Fruit fly (Drosophila melanogaster): ENCODE results near the gene RpL4.

RpL4 gene

DNA sequence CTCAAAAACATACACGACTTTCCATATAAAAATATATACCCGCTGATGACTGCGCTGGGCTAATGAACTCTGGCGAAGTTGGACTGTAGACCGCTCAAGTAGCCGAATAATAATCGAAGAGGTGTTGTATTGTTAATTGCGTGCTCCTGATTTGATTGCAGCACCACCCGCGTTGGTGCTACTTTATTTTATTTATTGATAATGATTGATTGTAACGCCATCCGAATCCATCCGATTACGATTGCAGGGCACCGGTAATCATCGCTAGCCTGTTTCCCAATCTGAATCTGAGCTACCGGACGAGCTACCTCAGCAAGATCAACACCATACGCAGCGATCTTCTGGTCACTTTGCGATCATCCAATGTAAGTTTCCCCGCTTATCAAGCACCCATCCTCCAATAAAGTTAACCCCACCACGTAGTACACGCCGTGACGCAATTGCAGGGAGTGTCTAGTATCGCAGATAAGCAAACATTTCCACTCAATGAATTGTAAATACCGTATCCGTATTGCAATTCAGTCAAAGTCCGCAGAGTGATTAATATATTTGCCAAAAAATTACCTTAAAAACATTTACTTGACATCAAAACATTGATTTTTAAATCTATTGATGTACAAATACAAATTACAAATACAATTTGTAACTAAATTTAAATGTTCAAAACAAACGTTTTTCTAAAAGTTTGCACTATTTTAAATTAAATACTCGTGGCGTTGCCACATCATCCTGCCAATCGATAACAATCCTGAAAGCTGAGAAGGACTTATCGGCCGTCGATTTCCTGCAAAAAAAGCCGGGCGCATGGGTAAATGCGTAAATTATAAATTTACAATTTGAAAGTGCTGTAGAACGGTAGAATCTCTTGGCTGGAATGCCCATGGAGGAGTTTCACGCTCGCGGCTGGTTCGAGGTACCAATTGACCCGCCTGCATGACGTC lies 6.6 kb downstream of the RpL4 start:
- peak; percentile 12 for TF ChIP-seq CG11617 (GFP tag; optimal IDR thresholded peaks at IDR 0.05)
- peak; percentile 97 for TF ChIP-seq cic (GFP tag; optimal IDR thresholded peaks at IDR 0.05)
- peak; percentile 44 for TF ChIP-seq tj (GFP tag; optimal IDR thresholded peaks at IDR 0.05)
- TF ChIP-seq bab1 (GFP tag; optimal IDR thresholded peaks at IDR 0.05): no peak
- peak; percentile 13 for TF ChIP-seq Hr96 (GFP tag; optimal IDR thresholded peaks at IDR 0.05)
- no peak for TF ChIP-seq cnc (optimal IDR thresholded peaks at IDR 0.05)
- peak; percentile 9 for TF ChIP-seq pad (GFP tag; optimal IDR thresholded peaks at IDR 0.05)
- peak; percentile 10 for TF ChIP-seq Mnt (GFP tag; optimal IDR thresholded peaks at IDR 0.05)

DNA sequence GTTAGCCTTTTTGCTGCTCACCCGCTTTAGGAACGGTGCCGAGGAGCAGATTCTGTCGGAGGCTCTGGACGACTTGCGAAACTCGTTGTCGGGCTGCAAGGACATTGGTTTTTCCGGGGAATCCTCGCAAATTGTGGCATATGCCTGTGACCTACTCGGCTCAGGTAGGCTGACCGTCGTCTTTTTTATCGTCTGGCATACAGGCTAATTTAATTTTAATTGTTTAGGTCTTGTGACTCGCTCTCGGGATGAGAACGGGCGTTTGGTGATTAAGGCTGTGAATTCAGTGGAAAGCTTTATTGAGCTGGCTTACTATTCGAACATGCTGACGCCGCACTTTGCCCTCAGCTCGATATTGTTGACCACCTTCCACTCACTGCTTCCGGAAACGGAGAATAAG lies 8.8 kb downstream of the RpL4 start:
- TF ChIP-seq cnc (optimal IDR thresholded peaks at IDR 0.05) (no peak), toe (GFP tag; optimal IDR thresholded peaks at IDR 0.05) (no peak), pad (GFP tag; optimal IDR thresholded peaks at IDR 0.05) (no peak), cic (GFP tag; optimal IDR thresholded peaks at IDR 0.05) (no peak), CG11617 (GFP tag; optimal IDR thresholded peaks at IDR 0.05) (no peak), Mnt (GFP tag; optimal IDR thresholded peaks at IDR 0.05) (no peak), Clk (GFP tag; optimal IDR thresholded peaks at IDR 0.05) (no peak), bab1 (GFP tag; optimal IDR thresholded peaks at IDR 0.05) (no peak)

DNA sequence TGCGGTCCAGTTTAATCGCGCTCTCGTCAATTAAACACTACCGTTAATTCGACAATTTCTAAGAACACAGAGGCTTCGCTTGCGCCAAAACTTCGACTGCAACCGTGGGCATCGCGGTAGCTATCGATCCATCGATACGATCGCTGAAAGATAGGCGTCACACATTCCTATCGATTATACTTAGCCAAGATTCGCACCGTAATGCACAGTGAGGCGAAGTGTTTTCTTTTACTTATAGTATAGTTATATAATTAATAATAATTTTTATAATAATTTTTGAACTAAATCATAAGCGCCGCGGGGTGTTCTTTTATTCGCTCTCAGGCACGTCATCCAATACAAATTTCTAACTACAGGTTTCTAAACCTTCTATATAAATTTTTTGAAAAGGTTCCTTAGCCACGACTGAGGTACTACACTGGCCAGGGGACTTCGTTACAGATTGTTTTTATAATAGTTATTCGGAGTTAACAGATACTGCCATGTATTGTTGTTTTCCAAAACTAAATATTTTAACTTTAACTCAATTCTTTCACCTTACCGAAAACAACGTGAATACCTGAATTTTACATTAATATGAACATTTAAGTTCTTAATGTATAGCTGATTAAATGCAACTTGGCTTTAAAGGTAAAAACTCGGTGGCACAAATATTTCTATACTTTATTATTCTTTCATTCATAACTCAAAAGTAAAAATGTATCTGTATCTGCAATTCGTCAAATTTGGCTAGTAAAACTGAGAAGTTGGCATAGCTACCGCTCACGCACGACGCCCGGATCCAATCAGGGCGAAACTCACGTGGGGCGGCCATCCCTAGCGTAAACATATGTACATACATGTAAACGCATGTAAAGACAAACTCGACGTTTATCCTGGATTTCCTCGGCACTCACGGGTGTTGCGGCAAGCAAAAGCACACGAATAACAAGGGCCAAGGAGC lies 15.4 kb downstream of the RpL4 start, which contains the start of the genes NSD and BOD1:
TSS of gene NSD (minus strand) at position 102 of the 943 bp plus-strand sequence.
TSS of gene BOD1 (plus strand) at position 494 of the 943 bp plus-strand sequence.
- no peak for TF ChIP-seq CG14711 (tag; optimal IDR thresholded peaks at IDR 0.05)
- no peak for TF ChIP-seq CG12768 (GFP tag; optimal IDR thresholded peaks at IDR 0.05)
- TF ChIP-seq ovo (GFP tag; optimal IDR thresholded peaks at IDR 0.05): peak; percentile 5
- no peak for TF ChIP-seq CG33017 (tag; optimal IDR thresholded peaks at IDR 0.05)
- peak; percentile 14 for TF ChIP-seq pad (GFP tag; optimal IDR thresholded peaks at IDR 0.05)
- TF ChIP-seq Hr96 (GFP tag; optimal IDR thresholded peaks at IDR 0.05): peak; percentile 17
- no peak for TF ChIP-seq CG7045 (GFP tag; optimal IDR thresholded peaks at IDR 0.05)
- no peak for TF ChIP-seq CG1620 (GFP tag; optimal IDR thresholded peaks at IDR 0.05)
- TF ChIP-seq bab1 (GFP tag; optimal IDR thresholded peaks at IDR 0.05): peak; percentile 8
- peak; percentile 42 for TF ChIP-seq CG11617 (GFP tag; optimal IDR thresholded peaks at IDR 0.05)
- TF ChIP-seq CG5204 (GFP tag; optimal IDR thresholded peaks at IDR 0.05): no peak
- TF ChIP-seq cic (GFP tag; optimal IDR thresholded peaks at IDR 0.05): no peak
- no peak for TF ChIP-seq Crg-1 (GFP tag; optimal IDR thresholded peaks at IDR 0.05)
- TF ChIP-seq tj (GFP tag; optimal IDR thresholded peaks at IDR 0.05): peak; percentile 20
- peak; percentile 8 for TF ChIP-seq Clk (GFP tag; optimal IDR thresholded peaks at IDR 0.05)
- TF ChIP-seq kay (GFP tag; ENCODE audit: borderline replicate concordance): no peak
- no peak for TF ChIP-seq cnc (optimal IDR thresholded peaks at IDR 0.05)
- TF ChIP-seq Mnt (GFP tag; optimal IDR thresholded peaks at IDR 0.05): peak; percentile 39
- TF ChIP-seq toe (GFP tag; optimal IDR thresholded peaks at IDR 0.05): peak; percentile 40
- TF ChIP-seq CG7101 (tag; optimal IDR thresholded peaks at IDR 0.05): peak; percentile 50

dm6 chr3R:27945398-27945797 lies 22.8 kb downstream of the RpL4 start:
- TF ChIP-seq Clk (GFP tag; optimal IDR thresholded peaks at IDR 0.05) (no peak), Mnt (GFP tag; optimal IDR thresholded peaks at IDR 0.05) (no peak), cic (GFP tag; optimal IDR thresholded peaks at IDR 0.05) (no peak), toe (GFP tag; optimal IDR thresholded peaks at IDR 0.05) (no peak), cnc (optimal IDR thresholded peaks at IDR 0.05) (peak; percentile 58 to 94), ovo (GFP tag; optimal IDR thresholded peaks at IDR 0.05) (no peak), bab1 (GFP tag; optimal IDR thresholded peaks at IDR 0.05) (no peak), CG12768 (GFP tag; optimal IDR thresholded peaks at IDR 0.05) (no peak)

dm6 chr3R:27946555-27947204 lies 24.1 kb downstream of the RpL4 start:
- peak; percentile 13 for TF ChIP-seq Mnt (GFP tag; optimal IDR thresholded peaks at IDR 0.05)
- TF ChIP-seq CG1620 (GFP tag; optimal IDR thresholded peaks at IDR 0.05): peak; percentile 1
- no peak for TF ChIP-seq tj (GFP tag; optimal IDR thresholded peaks at IDR 0.05)
- peak; percentile 5 for TF ChIP-seq CG7101 (tag; optimal IDR thresholded peaks at IDR 0.05)
- TF ChIP-seq Crg-1 (GFP tag; optimal IDR thresholded peaks at IDR 0.05): peak; percentile 13
- TF ChIP-seq toe (GFP tag; optimal IDR thresholded peaks at IDR 0.05): no peak

All from whole organism, adult.